Fruit fly (Drosophila melanogaster) whole organism, embryonic: ENCODE measurements around the gene Pex7.

Experiments used
- Bdp1 ChIP-seq: fragments of 200-800 bp; sonication (Bioruptor generic); optimal IDR thresholded peaks from 3 replicates; lab custom pipeline; 2016; ENCODE audit warnings: missing biosample characterization, missing genetic modification characterization
- CG10147 ChIP-seq: fragments of 200-800 bp; sonication (Bioruptor generic); optimal IDR thresholded peaks from 2 replicates; lab custom pipeline; 2019; ENCODE audit warnings: missing biosample characterization, mild to moderate bottlenecking, missing genetic modification characterization, moderate library complexity
- CG1024 ChIP-seq: fragments of 200-800 bp; sonication (Bioruptor generic); IDR thresholded peaks from 2 replicates; pipeline ENCODE4 v1.3.6; 2022; ENCODE audit warnings: missing biosample characterization, missing genetic modification characterization
- CG10959 ChIP-seq: fragments of 200-800 bp; sonication (Bioruptor generic); IDR thresholded peaks from 2 replicates; pipeline ENCODE4 v1.3.6; 2022; ENCODE audit warnings: missing biosample characterization, missing genetic modification characterization
- CG11085 ChIP-seq: fragments of 200-800 bp; sonication (Bioruptor generic); IDR thresholded peaks from 2 replicates; pipeline ENCODE4 v1.3.6; 2022; ENCODE audit warnings: missing biosample characterization, missing genetic modification characterization
- CG13123 ChIP-seq: fragments of 200-800 bp; sonication (Bioruptor generic); optimal IDR thresholded peaks from 2 replicates; lab custom pipeline; 2016; ENCODE audit warnings: missing biosample characterization, missing genetic modification characterization
- CG13296 ChIP-seq: fragments of 200-800 bp; sonication (Bioruptor generic); optimal IDR thresholded peaks from 3 replicates; lab custom pipeline; 2018; ENCODE audit warnings: missing biosample characterization, mild to moderate bottlenecking, missing genetic modification characterization
- CG16815 ChIP-seq: fragments of 200-800 bp; sonication (Bioruptor generic); optimal IDR thresholded peaks from 3 replicates; lab custom pipeline; 2017; ENCODE audit warnings: missing biosample characterization, mild to moderate bottlenecking, missing genetic modification characterization
- CG17385 ChIP-seq: fragments of 200-800 bp; sonication (Bioruptor generic); optimal IDR thresholded peaks from 3 replicates; lab custom pipeline; 2018; ENCODE audit warnings: missing biosample characterization, mild to moderate bottlenecking, missing genetic modification characterization
- CG18011 ChIP-seq: fragments of 200-800 bp; sonication (Bioruptor generic); optimal IDR thresholded peaks from 2 replicates; lab custom pipeline; 2017; ENCODE audit warnings: missing biosample characterization, missing genetic modification characterization, mild to moderate bottlenecking, moderate library complexity, missing genotype
- CG18599 ChIP-seq: fragments of 200-800 bp; sonication (Bioruptor generic); optimal IDR thresholded peaks from 3 replicates; lab custom pipeline; 2017; ENCODE audit warnings: missing biosample characterization, missing genetic modification characterization, mild to moderate bottlenecking, moderate library complexity, missing genetic modification reagents
- CG2875 ChIP-seq: fragments of 200-800 bp; sonication (Bioruptor generic); optimal IDR thresholded peaks from 2 replicates; lab custom pipeline; 2017; ENCODE audit warnings: missing biosample characterization, mild to moderate bottlenecking, missing genetic modification characterization, missing genetic modification reagents
- CG30020 ChIP-seq: fragments of 200-800 bp; optimal IDR thresholded peaks from 2 replicates; lab custom pipeline; 2019; ENCODE audit warnings: missing biosample characterization, mild to moderate bottlenecking, missing genetic modification characterization, moderate library complexity
- CG30431 ChIP-seq: fragments of 200-800 bp; sonication (Bioruptor generic); optimal IDR thresholded peaks from 2 replicates; lab custom pipeline; 2017; ENCODE audit warnings: missing biosample characterization, missing genetic modification characterization
- CG31441 ChIP-seq: fragments of 200-800 bp; sonication (Bioruptor generic); IDR thresholded peaks from 2 replicates; pipeline ENCODE4 v1.3.6; 2022; ENCODE audit warnings: missing biosample characterization, missing genetic modification characterization
- CG3847 ChIP-seq: fragments of 200-800 bp; sonication (Bioruptor generic); IDR thresholded peaks from 2 replicates; pipeline ENCODE4 v1.3.6; 2022; ENCODE audit warnings: missing biosample characterization, missing genetic modification characterization
- CG4282 ChIP-seq: fragments of 200-800 bp; sonication (Bioruptor generic); optimal IDR thresholded peaks from 2 replicates; lab custom pipeline; 2016; ENCODE audit warnings: missing biosample characterization, missing genetic modification characterization
- CG4424 ChIP-seq: fragments of 200-800 bp; sonication (Bioruptor generic); optimal IDR thresholded peaks from 3 replicates; lab custom pipeline; 2016; ENCODE audit warnings: missing biosample characterization, missing genetic modification characterization
- CG4730 ChIP-seq: fragments of 200-800 bp; sonication (Bioruptor generic); IDR thresholded peaks from 2 replicates; pipeline ENCODE4 v1.3.6; 2022; ENCODE audit warnings: missing biosample characterization, missing genetic modification characterization
- CG6254 ChIP-seq: fragments of 200-800 bp; sonication (Bioruptor generic); optimal IDR thresholded peaks from 3 replicates; lab custom pipeline; 2017; ENCODE audit warnings: mild to moderate bottlenecking, missing biosample characterization, missing genetic modification reagents, missing genetic modification characterization
- CG6683 ChIP-seq: fragments of 200-800 bp; sonication (Bioruptor generic); optimal IDR thresholded peaks from 2 replicates; lab custom pipeline; 2017; ENCODE audit warnings: missing biosample characterization, mild to moderate bottlenecking, missing genetic modification characterization, missing genetic modification reagents
- CG7271 ChIP-seq: fragments of 200-800 bp; sonication (Bioruptor generic); optimal IDR thresholded peaks from 2 replicates; lab custom pipeline; 2018; ENCODE audit warnings: missing biosample characterization, mild to moderate bottlenecking, missing genetic modification characterization, moderate library complexity
- CG7745 ChIP-seq: fragments of 200-800 bp; sonication (Bioruptor generic); optimal IDR thresholded peaks from 2 replicates; lab custom pipeline; 2018; ENCODE audit warnings: missing biosample characterization, mild to moderate bottlenecking, missing genetic modification characterization, moderate library complexity
- Dip3 ChIP-seq: fragments of 200-800 bp; sonication (Bioruptor generic); optimal IDR thresholded peaks from 3 replicates; lab custom pipeline; 2016; ENCODE audit warnings: missing biosample characterization, missing genetic modification characterization
- ERR ChIP-seq: fragments of 200-800 bp; sonication (Bioruptor generic); optimal IDR thresholded peaks from 2 replicates; lab custom pipeline; 2016; ENCODE audit warnings: missing biosample characterization, missing genetic modification characterization
- Mrtf ChIP-seq: fragments of 200-800 bp; sonication (Bioruptor generic); IDR thresholded peaks from 3 replicates; pipeline ENCODE4 v1.3.6; 2022; ENCODE audit warnings: missing biosample characterization, missing genetic modification characterization
- NC2β ChIP-seq: fragments of 200-800 bp; sonication (Bioruptor generic); optimal IDR thresholded peaks from 2 replicates; lab custom pipeline; 2016; ENCODE audit warnings: missing biosample characterization, missing genetic modification characterization
- Rfx ChIP-seq: fragments of 200-800 bp; sonication (Bioruptor generic); IDR thresholded peaks from 2 replicates; pipeline ENCODE4 v1.3.6; 2022; ENCODE audit warnings: missing biosample characterization, missing genetic modification characterization
- Rx ChIP-seq: fragments of 200-800 bp; sonication (Bioruptor generic); IDR thresholded peaks from 2 replicates; pipeline ENCODE4 v1.3.6; 2022; ENCODE audit warnings: missing biosample characterization, missing genetic modification characterization
- Ssrp ChIP-seq: fragments of 200-800 bp; sonication (Bioruptor generic); optimal IDR thresholded peaks from 2 replicates; lab custom pipeline; 2018; ENCODE audit warnings: missing biosample characterization, mild to moderate bottlenecking, missing genetic modification characterization, moderate library complexity
- TFAM ChIP-seq: fragments of 200-800 bp; sonication (Bioruptor generic); optimal IDR thresholded peaks from 2 replicates; lab custom pipeline; 2017; ENCODE audit warnings: missing biosample characterization, missing genetic modification characterization, inconsistent platforms
- ash1 ChIP-seq: fragments of 200-800 bp; sonication (Bioruptor generic); optimal IDR thresholded peaks from 2 replicates; lab custom pipeline; 2018; ENCODE audit warnings: missing biosample characterization, mild to moderate bottlenecking, missing genetic modification characterization
- ato ChIP-seq: fragments of 200-800 bp; sonication (Bioruptor generic); IDR thresholded peaks from 2 replicates; pipeline ENCODE4 v1.3.6; 2022; ENCODE audit warnings: missing biosample characterization, missing genetic modification characterization; ENCODE audit not compliant: partially characterized antibody
- bcd ChIP-seq: fragments of 200-800 bp; sonication (Bioruptor generic); optimal IDR thresholded peaks from 2 replicates; lab custom pipeline; 2017; ENCODE audit warnings: missing biosample characterization, mild to moderate bottlenecking, missing genetic modification characterization
- cad ChIP-seq: fragments of >200 bp; optimal IDR thresholded peaks from 2 replicates; lab custom pipeline; 2017; ENCODE audit warnings: missing biosample characterization, missing genetic modification characterization
- crc ChIP-seq: fragments of 200-800 bp; sonication (Bioruptor generic); optimal IDR thresholded peaks from 2 replicates; lab custom pipeline; 2016; ENCODE audit warnings: missing biosample characterization, missing genetic modification characterization
- dimm ChIP-seq: fragments of 200-800 bp; sonication (Bioruptor generic); IDR thresholded peaks from 2 replicates; pipeline ENCODE4 v1.3.6; 2022; ENCODE audit warnings: missing biosample characterization, missing genetic modification characterization
- disco-r ChIP-seq: fragments of 200-800 bp; sonication (Bioruptor generic); optimal IDR thresholded peaks from 2 replicates; lab custom pipeline; 2016; ENCODE audit warnings: missing biosample characterization, missing genetic modification characterization
- en ChIP-seq: fragments of 200-800 bp; sonication (Bioruptor generic); optimal IDR thresholded peaks from 2 replicates; lab custom pipeline; 2016; ENCODE audit warnings: missing biosample characterization, missing genetic modification characterization
- gfzf ChIP-seq: fragments of 200-800 bp; sonication (Bioruptor generic); optimal IDR thresholded peaks from 2 replicates; lab custom pipeline; 2016; ENCODE audit warnings: missing biosample characterization, mild to moderate bottlenecking, missing genetic modification characterization, moderate library complexity
- ind ChIP-seq: fragments of 200-800 bp; sonication (Bioruptor generic); optimal IDR thresholded peaks from 3 replicates; lab custom pipeline; 2016; ENCODE audit warnings: missing biosample characterization, missing genetic modification characterization
- kay ChIP-seq: fragments of 200-800 bp; sonication (Bioruptor generic); optimal IDR thresholded peaks from 2 replicates; lab custom pipeline; 2016; ENCODE audit warnings: missing biosample characterization, missing genetic modification characterization
- klu ChIP-seq: fragments of 200-800 bp; sonication (Bioruptor generic); IDR thresholded peaks from 2 replicates; pipeline ENCODE4 v1.3.6; 2022; ENCODE audit warnings: missing biosample characterization, missing genetic modification characterization
- lab ChIP-seq: fragments of 200-800 bp; sonication (Bioruptor generic); optimal IDR thresholded peaks from 3 replicates; lab custom pipeline; 2017; ENCODE audit warnings: missing biosample characterization, missing genetic modification characterization, mild to moderate bottlenecking, moderate library complexity, missing genetic modification reagents
- lmd ChIP-seq: fragments of 200-800 bp; sonication (Bioruptor generic); IDR thresholded peaks from 2 replicates; pipeline ENCODE4 v1.3.6; 2022; ENCODE audit warnings: missing biosample characterization, missing genetic modification characterization
- rib ChIP-seq: fragments of 200-800 bp; sonication (Bioruptor generic); IDR thresholded peaks from 2 replicates; pipeline ENCODE4 v1.3.6; 2022; ENCODE audit warnings: missing biosample characterization, missing genetic modification characterization
- seq ChIP-seq: fragments of 200-800 bp; sonication (Bioruptor generic); IDR thresholded peaks from 2 replicates; pipeline ENCODE4 v1.3.6; 2022; ENCODE audit warnings: missing biosample characterization, missing genetic modification characterization
- slbo ChIP-seq: fragments of 200-800 bp; sonication (Bioruptor generic); IDR thresholded peaks from 2 replicates; pipeline ENCODE4 v1.3.6; 2022; ENCODE audit warnings: missing biosample characterization, missing genetic modification characterization
- sob ChIP-seq: fragments of 200-800 bp; sonication (Bioruptor generic); IDR thresholded peaks from 2 replicates; pipeline ENCODE4 v1.3.6; 2022; ENCODE audit warnings: missing biosample characterization, missing genetic modification characterization
- twi ChIP-seq: fragments of 200-800 bp; optimal IDR thresholded peaks from 2 replicates; lab custom pipeline; 2019; ENCODE audit warnings: missing biosample characterization, mild to moderate bottlenecking, missing genetic modification characterization, moderate library complexity
- zen ChIP-seq: fragments of 200-800 bp; sonication (Bioruptor generic); optimal IDR thresholded peaks from 3 replicates; lab custom pipeline; 2018; ENCODE audit warnings: missing biosample characterization, mild to moderate bottlenecking, missing genetic modification characterization, moderate library complexity

The Pex7 gene

dm6 chr3L:8628964-8629363 lies 18.0 kb upstream of the Pex7 start (continued):
- TF ChIP-seq rib (GFP tag; lab: Robert Waterston, UW), result peak; percentile 58; the same call in 1 of the 2 replicates
- peak; percentile 61 for TF ChIP-seq CG4424 (GFP tag; lab: Kevin White, UChicago)
- peak; percentile 60 for TF ChIP-seq CG18599 (GFP tag; lab: Kevin White, UChicago)
- no peak for TF ChIP-seq CG16815 (GFP tag; lab: Kevin White, UChicago)
- peak; percentile 80 for TF ChIP-seq Rfx (GFP tag; lab: Robert Waterston, UW)
- TF ChIP-seq bcd (GFP tag; lab: Kevin White, UChicago), result peak; percentile 64
- no peak; the same call in 1 of the 2 replicates for TF ChIP-seq dimm
- TF ChIP-seq CG2875 (GFP tag; lab: Kevin White, UChicago), result peak; percentile 43
- TF ChIP-seq Ssrp (tag; lab: Kevin White, UChicago), result peak; percentile 42
- no peak for TF ChIP-seq ato (GFP tag; lab: Robert Waterston, UW)
- peak; percentile 73 for TF ChIP-seq lab
- peak; percentile 83 for TF ChIP-seq lmd
- no peak for TF ChIP-seq CG18011
- no peak for TF ChIP-seq gfzf (GFP tag; lab: Kevin White, UChicago)
- TF ChIP-seq CG13123 (GFP tag; lab: Kevin White, UChicago), result no peak
- peak; percentile 45 for TF ChIP-seq CG17385 (GFP tag; lab: Kevin White, UChicago)
- no peak for TF ChIP-seq zen (tag; lab: Kevin White, UChicago)
- TF ChIP-seq slbo (GFP tag; lab: Robert Waterston, UW), result peak; percentile 58
- TF ChIP-seq CG6254 (GFP tag; lab: Kevin White, UChicago), result no peak
- no peak for TF ChIP-seq crc (GFP tag; lab: Kevin White, UChicago)
- TF ChIP-seq CG1024 (GFP tag; lab: Robert Waterston, UW), result peak; percentile 59; the same call in 1 of the 2 replicates
- TF ChIP-seq Bdp1 (GFP tag; lab: Kevin White, UChicago), result no peak
- TF ChIP-seq CG10959 (GFP tag; lab: Robert Waterston, UW), result peak; percentile 38; the same call in 1 of the 2 replicates
- no peak for TF ChIP-seq CG30431 (GFP tag; lab: Kevin White, UChicago)
- no peak for TF ChIP-seq ash1 (GFP tag; lab: Kevin White, UChicago)
- no peak for TF ChIP-seq CG4282 (GFP tag; lab: Kevin White, UChicago)
- peak; percentile 58 for TF ChIP-seq ind (GFP tag; lab: Kevin White, UChicago)
- TF ChIP-seq Mrtf (GFP tag; lab: Robert Waterston, UW), result peak; percentile 58; the same call in 2 of the 3 replicates
- TF ChIP-seq CG11085 (GFP tag; lab: Robert Waterston, UW), result peak; percentile 57; the same call in 1 of the 2 replicates
- peak; percentile 17 for TF ChIP-seq CG6683
- TF ChIP-seq twi (tag; lab: Kevin White, UChicago), result peak; percentile 61
- TF ChIP-seq TFAM (GFP tag; lab: Kevin White, UChicago), result no peak
- no peak for TF ChIP-seq Dip3
- no peak for TF ChIP-seq CG7271 (tag; lab: Kevin White, UChicago)
- TF ChIP-seq seq (GFP tag; lab: Robert Waterston, UW), result 0 out of 2 replicates have a peak, but pooled peaks have one; percentile 27
- TF ChIP-seq CG10147 (GFP tag; lab: Kevin White, UChicago), result peak; percentile 66
- no peak for TF ChIP-seq CG30020
- TF ChIP-seq CG4730, result peak; percentile 78
- TF ChIP-seq sob (GFP tag; lab: Robert Waterston, UW), result peak; percentile 73
- TF ChIP-seq CG7745 (tag; lab: Kevin White, UChicago), result no peak
- TF ChIP-seq Rx, result peak; percentile 47; the same call in 1 of the 2 replicates
- peak; percentile 85 for TF ChIP-seq CG31441
- TF ChIP-seq en, result no peak
- peak; percentile 32; the same call in 1 of the 2 replicates for TF ChIP-seq CG3847 (GFP tag; lab: Robert Waterston, UW)
- no peak for TF ChIP-seq cad
- TF ChIP-seq disco-r (GFP tag; lab: Kevin White, UChicago), result no peak
- TF ChIP-seq NC2β, result no peak
- peak; percentile 51; the same call in 1 of the 2 replicates for TF ChIP-seq klu (GFP tag; lab: Robert Waterston, UW)
- no peak for TF ChIP-seq ERR (GFP tag; lab: Kevin White, UChicago)
- TF ChIP-seq kay, result no peak
- TF ChIP-seq CG13296 (GFP tag; lab: Kevin White, UChicago), result peak; percentile 75
